Worm (Caenorhabditis elegans) whole organism, early embryonic: ENCODE measurements around the gene wrb-1.

ENCODE experiments used
- ama-1 ChIP-seq: fragments of 150-350 bp; optimal IDR thresholded peaks from 2 replicates; lab custom pipeline; 2014
- flt-1 ChIP-seq: fragments of 200-800 bp; sonication (Bioruptor generic); IDR thresholded peaks from 2 replicates; pipeline ENCODE4 v1.3.6; 2022; ENCODE audit warnings: missing genetic modification characterization, missing compliant biosample characterization
- hnd-1 ChIP-seq: sonication (generic microtip); optimal IDR thresholded peaks from 2 replicates; lab custom pipeline; 2016; ENCODE audit warnings: missing genetic modification characterization, missing compliant biosample characterization
- pes-1 ChIP-seq: fragments of 200-800 bp; sonication (Bioruptor generic); IDR thresholded peaks from 2 replicates; pipeline ENCODE4 v1.3.6; 2022; ENCODE audit warnings: missing genetic modification reagents, missing genetic modification characterization, missing compliant biosample characterization
- tra-4 ChIP-seq: sonication (generic microtip); optimal IDR thresholded peaks from 2 replicates; lab custom pipeline; 2017; ENCODE audit warnings: missing genetic modification characterization, missing compliant biosample characterization

ce11 chrV:1235355-1235754, 39.5 kb downstream of the wrb-1 start, which contains the start of gene madd-2:
- TF ChIP-seq pes-1 (GFP tag; lab: Robert Waterston, UW) (no peak), flt-1 (no peak), hnd-1 (tag; lab: Kevin White, UChicago) (no peak), tra-4 (tag; lab: Kevin White, UChicago) (no peak), ama-1 (lab: Kevin White, UChicago) (no peak)
